Fruit fly (Drosophila melanogaster) whole organism, embryonic: Measurements from ENCODE around the gene Gcat.
A peak's percentile ranks its signal among the peaks of the same experiment; 100 is the strongest.

Source experiments
- B-H2 ChIP-seq: fragments of 200-800 bp; sonication (Bioruptor generic); optimal IDR thresholded peaks from 2 replicates; lab custom pipeline; 2018; ENCODE audit warnings: missing biosample characterization, mild to moderate bottlenecking, missing genetic modification characterization
- CG10209 ChIP-seq: fragments of 200-800 bp; sonication (Bioruptor generic); optimal IDR thresholded peaks from 3 replicates; lab custom pipeline; 2017; ENCODE audit warnings: missing biosample characterization, mild to moderate bottlenecking, missing genetic modification characterization, missing genetic modification reagents
- CG10321 ChIP-seq: fragments of 200-800 bp; sonication (Bioruptor generic); IDR thresholded peaks from 2 replicates; pipeline ENCODE4 v1.3.6; 2022; ENCODE audit warnings: missing biosample characterization, missing genetic modification characterization
- CG11696 ChIP-seq: fragments of 200-800 bp; sonication (Bioruptor generic); IDR thresholded peaks from 2 replicates; pipeline ENCODE4 v1.3.6; 2022; ENCODE audit warnings: missing biosample characterization, missing genetic modification characterization
- CG12659 ChIP-seq: fragments of 200-800 bp; sonication (Bioruptor generic); optimal IDR thresholded peaks from 3 replicates; lab custom pipeline; 2017; ENCODE audit warnings: mild to moderate bottlenecking, missing biosample characterization, missing genetic modification reagents, missing genetic modification characterization
- CG13296 ChIP-seq: fragments of 200-800 bp; sonication (Bioruptor generic); optimal IDR thresholded peaks from 3 replicates; lab custom pipeline; 2018; ENCODE audit warnings: missing biosample characterization, mild to moderate bottlenecking, missing genetic modification characterization
- CG13424 ChIP-seq: fragments of 200-800 bp; sonication (Bioruptor generic); optimal IDR thresholded peaks from 2 replicates; lab custom pipeline; 2019; ENCODE audit warnings: missing biosample characterization, mild to moderate bottlenecking, missing genetic modification characterization, moderate library complexity
- CG14050 ChIP-seq: fragments of 200-800 bp; sonication (Bioruptor generic); IDR thresholded peaks from 3 replicates; pipeline ENCODE4 v1.3.6; 2022; ENCODE audit warnings: missing biosample characterization, missing genetic modification characterization
- CG14441 ChIP-seq: fragments of 200-800 bp; sonication (Bioruptor generic); IDR thresholded peaks from 2 replicates; pipeline ENCODE4 v1.3.6; 2022; ENCODE audit warnings: missing biosample characterization, missing genetic modification characterization
- CG15011 ChIP-seq: fragments of 200-800 bp; sonication (Bioruptor generic); optimal IDR thresholded peaks from 3 replicates; lab custom pipeline; 2018; ENCODE audit warnings: missing biosample characterization, mild to moderate bottlenecking, missing genetic modification characterization
- CG1602 ChIP-seq: fragments of 200-800 bp; sonication (Bioruptor generic); optimal IDR thresholded peaks from 3 replicates; lab custom pipeline; 2016; ENCODE audit warnings: missing biosample characterization, missing genetic modification characterization
- CG16813 ChIP-seq: fragments of 200-800 bp; sonication (Bioruptor generic); IDR thresholded peaks from 3 replicates; pipeline ENCODE4 v1.3.6; 2022; ENCODE audit warnings: missing biosample characterization, missing genetic modification characterization; ENCODE audit not compliant: partially characterized antibody
- CG1832 ChIP-seq: fragments of 200-800 bp; sonication (Bioruptor generic); optimal IDR thresholded peaks from 2 replicates; lab custom pipeline; 2017; ENCODE audit warnings: missing biosample characterization, mild to moderate bottlenecking, missing genetic modification characterization, inconsistent platforms
- CG18599 ChIP-seq: fragments of 200-800 bp; sonication (Bioruptor generic); optimal IDR thresholded peaks from 3 replicates; lab custom pipeline; 2017; ENCODE audit warnings: missing biosample characterization, missing genetic modification characterization, mild to moderate bottlenecking, moderate library complexity, missing genetic modification reagents
- CG2120 ChIP-seq: fragments of 200-800 bp; sonication (Bioruptor generic); optimal IDR thresholded peaks from 3 replicates; lab custom pipeline; 2016; ENCODE audit warnings: missing biosample characterization, missing genetic modification characterization
- CG2678 ChIP-seq: fragments of 200-800 bp; sonication (Bioruptor generic); optimal IDR thresholded peaks from 3 replicates; lab custom pipeline; 2019; ENCODE audit warnings: missing biosample characterization, mild to moderate bottlenecking, missing genetic modification characterization, moderate library complexity
- CG30020 ChIP-seq: fragments of 200-800 bp; optimal IDR thresholded peaks from 2 replicates; lab custom pipeline; 2019; ENCODE audit warnings: missing biosample characterization, mild to moderate bottlenecking, missing genetic modification characterization, moderate library complexity
- CG30403 ChIP-seq: fragments of 200-800 bp; sonication (Bioruptor generic); optimal IDR thresholded peaks from 3 replicates; lab custom pipeline; 2016; ENCODE audit warnings: missing biosample characterization, missing genetic modification characterization
- CG31224 ChIP-seq: fragments of 200-800 bp; sonication (Bioruptor generic); IDR thresholded peaks from 2 replicates; pipeline ENCODE4 v1.3.6; 2022; ENCODE audit warnings: missing biosample characterization, missing genetic modification characterization
- CG32772 ChIP-seq: fragments of 200-800 bp; sonication (Bioruptor generic); IDR thresholded peaks from 2 replicates; pipeline ENCODE4 v1.3.6; 2022; ENCODE audit warnings: missing biosample characterization, missing genetic modification characterization
- CG34422 ChIP-seq: fragments of 200-800 bp; sonication (Bioruptor generic); IDR thresholded peaks from 3 replicates; pipeline ENCODE4 v1.3.6; 2022; ENCODE audit warnings: missing biosample characterization, missing genetic modification characterization
- CG4328 ChIP-seq: fragments of 200-800 bp; sonication (Bioruptor generic); optimal IDR thresholded peaks from 3 replicates; lab custom pipeline; 2017; ENCODE audit warnings: missing biosample characterization, missing genetic modification reagents, missing genetic modification characterization
- CG4820 ChIP-seq: fragments of 200-800 bp; sonication (Bioruptor generic); optimal IDR thresholded peaks from 3 replicates; lab custom pipeline; 2016; ENCODE audit warnings: missing biosample characterization, missing genetic modification characterization
- CG5245 ChIP-seq: fragments of 200-800 bp; sonication (Bioruptor generic); optimal IDR thresholded peaks from 3 replicates; lab custom pipeline; 2016; ENCODE audit warnings: missing biosample characterization, missing genetic modification characterization
- CG5953 ChIP-seq: fragments of 200-800 bp; sonication (Bioruptor generic); IDR thresholded peaks from 2 replicates; pipeline ENCODE4 v1.3.6; 2022; ENCODE audit warnings: missing biosample characterization, missing genetic modification characterization
- CG6654 ChIP-seq: fragments of 200-800 bp; sonication (Bioruptor generic); optimal IDR thresholded peaks from 2 replicates; lab custom pipeline; 2017; ENCODE audit warnings: missing biosample characterization, mild to moderate bottlenecking, missing genetic modification characterization
- CG9727 ChIP-seq: fragments of 200-800 bp; sonication (Bioruptor generic); optimal IDR thresholded peaks from 3 replicates; lab custom pipeline; 2017; ENCODE audit warnings: missing biosample characterization, mild to moderate bottlenecking, missing genetic modification characterization
- CG9932 ChIP-seq: fragments of 200-800 bp; sonication (Bioruptor generic); IDR thresholded peaks from 2 replicates; pipeline ENCODE4 v1.3.6; 2022; ENCODE audit warnings: missing biosample characterization, missing genetic modification characterization
- Dek ChIP-seq: fragments of 200-800 bp; sonication (Bioruptor generic); optimal IDR thresholded peaks from 3 replicates; lab custom pipeline; 2019; ENCODE audit warnings: missing biosample characterization, mild to moderate bottlenecking, missing genetic modification characterization, moderate library complexity
- Dip2 ChIP-seq: fragments of 200-800 bp; sonication (Bioruptor generic); IDR thresholded peaks from 2 replicates; pipeline ENCODE4 v1.3.6; 2022; ENCODE audit warnings: missing biosample characterization, missing genetic modification characterization
- E2f2 ChIP-seq: fragments of 200-800 bp; sonication (Bioruptor generic); IDR thresholded peaks from 2 replicates; pipeline ENCODE4 v1.3.6; 2022; ENCODE audit warnings: missing biosample characterization, missing genetic modification characterization
- GATAe ChIP-seq: fragments of 200-800 bp; sonication (Bioruptor generic); conservative IDR thresholded peaks from 2 replicates; pipeline ENCODE4 v1.3.6; 2022; ENCODE audit warnings: missing biosample characterization, missing genetic modification characterization
- H2.0 ChIP-seq: fragments of 200-800 bp; sonication (Bioruptor generic); IDR thresholded peaks from 2 replicates; pipeline ENCODE4 v1.3.6; 2022; ENCODE audit warnings: missing biosample characterization, missing genetic modification characterization
- HmgD ChIP-seq: fragments of 200-800 bp; sonication (Bioruptor generic); optimal IDR thresholded peaks from 3 replicates; lab custom pipeline; 2016; ENCODE audit warnings: missing biosample characterization, missing genetic modification characterization
- Ssrp ChIP-seq: fragments of 200-800 bp; sonication (Bioruptor generic); optimal IDR thresholded peaks from 2 replicates; lab custom pipeline; 2018; ENCODE audit warnings: missing biosample characterization, mild to moderate bottlenecking, missing genetic modification characterization, moderate library complexity
- Tbp ChIP-seq: fragments of >200 bp; optimal IDR thresholded peaks from 2 replicates; lab custom pipeline; 2018; ENCODE audit warnings: missing biosample characterization, missing genetic modification characterization
- bsh ChIP-seq, 2 experiments: fragments of 200-800 bp; sonication (Bioruptor generic); optimal IDR thresholded peaks; 2 replicates each; lab custom pipeline; 2017 to 2018; ENCODE audit warnings: mild to moderate bottlenecking in 2 of 2, missing biosample characterization in 2 of 2, missing genetic modification characterization in 2 of 2, moderate library complexity in 1 of 2
- chm ChIP-seq: fragments of 200-800 bp; sonication (Bioruptor generic); IDR thresholded peaks from 2 replicates; pipeline ENCODE4 v1.3.6; 2022; ENCODE audit warnings: missing biosample characterization, missing genetic modification characterization
- dimm ChIP-seq: fragments of 200-800 bp; sonication (Bioruptor generic); IDR thresholded peaks from 2 replicates; pipeline ENCODE4 v1.3.6; 2022; ENCODE audit warnings: missing biosample characterization, missing genetic modification characterization
- grau ChIP-seq: fragments of 200-800 bp; optimal IDR thresholded peaks from 3 replicates; lab custom pipeline; 2019; ENCODE audit warnings: missing biosample characterization, mild to moderate bottlenecking, missing genetic modification characterization, moderate library complexity
- gsb ChIP-seq: fragments of 200-800 bp; sonication (Bioruptor generic); IDR thresholded peaks from 2 replicates; pipeline ENCODE4 v1.3.6; 2022; ENCODE audit warnings: missing biosample characterization, missing genetic modification characterization
- hbn ChIP-seq: fragments of 200-800 bp; sonication (Bioruptor generic); IDR thresholded peaks from 2 replicates; pipeline ENCODE4 v1.3.6; 2022; ENCODE audit warnings: missing biosample characterization, missing genetic modification characterization; ENCODE audit not compliant: partially characterized antibody
- her ChIP-seq: fragments of 200-800 bp; sonication (Bioruptor generic); optimal IDR thresholded peaks from 2 replicates; lab custom pipeline; 2016; ENCODE audit warnings: missing biosample characterization, missing genetic modification characterization
- jigr1 ChIP-seq: fragments of 200-800 bp; sonication (Bioruptor generic); IDR thresholded peaks from 3 replicates; pipeline ENCODE4 v1.3.6; 2022; ENCODE audit warnings: missing biosample characterization, missing genetic modification characterization
- lov ChIP-seq, 2 experiments: fragments of 200-800 bp in 1 of 2; fragments of >200 bp in 1 of 2; sonication (Bioruptor generic) in 1 of 2; IDR thresholded peaks in 1 of 2; optimal IDR thresholded peaks in 1 of 2; 2 replicates in 1 of 2; 3 replicates in 1 of 2; pipeline versions ENCODE4 v1.3.6 to Lab custom; 2017 to 2022; ENCODE audit warnings: missing biosample characterization in 1 of 2, missing genetic modification characterization in 1 of 2
- nmo ChIP-seq: fragments of 200-800 bp; sonication (Bioruptor generic); optimal IDR thresholded peaks from 2 replicates; lab custom pipeline; 2018; ENCODE audit warnings: missing biosample characterization, mild to moderate bottlenecking, missing genetic modification characterization, moderate library complexity
- pum ChIP-seq: fragments of 200-800 bp; sonication (Bioruptor generic); optimal IDR thresholded peaks from 2 replicates; lab custom pipeline; 2016; ENCODE audit warnings: missing biosample characterization, missing genetic modification characterization
- sd ChIP-seq: fragments of 200-800 bp; sonication (Bioruptor generic); optimal IDR thresholded peaks from 3 replicates; lab custom pipeline; 2018; ENCODE audit warnings: missing biosample characterization, mild to moderate bottlenecking, missing genetic modification characterization, moderate library complexity
- slbo ChIP-seq: fragments of 200-800 bp; sonication (Bioruptor generic); IDR thresholded peaks from 2 replicates; pipeline ENCODE4 v1.3.6; 2022; ENCODE audit warnings: missing biosample characterization, missing genetic modification characterization
- wdn ChIP-seq: fragments of 200-800 bp; sonication (Bioruptor generic); IDR thresholded peaks from 2 replicates; pipeline ENCODE4 v1.3.6; 2022; ENCODE audit warnings: missing biosample characterization, missing genetic modification characterization

The Gcat gene

DNA sequence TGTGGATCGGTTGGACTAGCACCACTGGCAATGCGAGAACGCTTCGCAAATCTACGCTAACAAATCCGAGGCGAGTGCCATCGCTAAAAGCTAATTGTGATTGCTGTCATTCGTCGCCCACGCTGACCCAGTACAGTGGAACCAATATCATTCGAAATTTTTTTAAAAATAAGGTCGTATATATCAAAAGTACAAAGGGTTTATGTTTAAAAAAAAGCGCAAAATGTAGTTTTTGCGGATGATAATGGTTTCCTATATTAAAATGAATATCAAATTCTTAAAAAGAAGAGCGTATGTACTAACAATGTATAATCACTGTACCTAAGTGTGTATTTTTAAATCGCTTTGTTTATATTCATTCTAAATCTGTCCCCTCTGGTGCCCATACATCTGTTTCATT is 15.4 kb downstream of the Gcat start (continued):
- TF ChIP-seq CG13296 (GFP tag; lab: Kevin White, UChicago) (peak; percentile 60), hbn (GFP tag; lab: Robert Waterston, UW) (no peak), B-H2 (no peak), CG12659 (GFP tag; lab: Kevin White, UChicago) (peak; percentile 45), H2.0 (GFP tag; lab: Robert Waterston, UW) (peak; percentile 20; the same call in 1 of the 2 replicates), CG14441 (GFP tag; lab: Robert Waterston, UW) (peak; percentile 65), CG14050 (GFP tag; lab: Robert Waterston, UW) (no peak; the same call in 2 of the 3 replicates), CG2678 (tag; lab: Kevin White, UChicago) (no peak), HmgD (GFP tag; lab: Kevin White, UChicago) (no peak), wdn (GFP tag; lab: Robert Waterston, UW) (peak; percentile 50; the same call in 1 of the 2 replicates), CG10321 (GFP tag; lab: Robert Waterston, UW) (0 out of 2 replicates have a peak, but pooled peaks have one; percentile 21), dimm (GFP tag; lab: Robert Waterston, UW) (no peak), Dip2 (GFP tag; lab: Robert Waterston, UW) (no peak), CG4820 (peak; percentile 5), lov (optimal IDR thresholded peaks at IDR 0.05; lab: Kevin White, UChicago) (no peak), lov (GFP tag; IDR thresholded peaks at IDR 0.05; lab: Robert Waterston, UW) (no peak), CG2120 (peak; percentile 71), CG16813 (GFP tag; lab: Robert Waterston, UW) (no peak), chm (GFP tag; lab: Robert Waterston, UW) (no peak), Ssrp (tag; lab: Kevin White, UChicago) (no peak), CG1832 (GFP tag; lab: Kevin White, UChicago) (no peak), GATAe (GFP tag; lab: Robert Waterston, UW) (no peak), CG1602 (no peak), bsh (GFP tag; optimal IDR thresholded peaks at IDR 0.05; lab: Kevin White, UChicago) (peak in 1 of 2 experiments; percentile 34), Tbp (GFP tag; lab: Kevin White, UChicago) (no peak), CG5245 (GFP tag; lab: Kevin White, UChicago) (peak; percentile 8), CG11696 (no peak), CG31224 (GFP tag; lab: Robert Waterston, UW) (peak; percentile 27; the same call in 1 of the 2 replicates), CG4328 (GFP tag; lab: Kevin White, UChicago) (peak; percentile 3), slbo (GFP tag; lab: Robert Waterston, UW) (peak; percentile 65), pum (GFP tag; lab: Kevin White, UChicago) (peak; percentile 0), CG34422 (0 out of 3 replicates have a peak, but pooled peaks have one; percentile 31), CG13424 (tag; lab: Kevin White, UChicago) (peak; percentile 69), Dek (no peak), CG5953 (GFP tag; lab: Robert Waterston, UW) (no peak), CG18599 (GFP tag; lab: Kevin White, UChicago) (peak; percentile 58), jigr1 (no peak), gsb (GFP tag; lab: Robert Waterston, UW) (0 out of 2 replicates have a peak, but pooled peaks have one; percentile 16), CG6654 (no peak), CG10209 (GFP tag; lab: Kevin White, UChicago) (peak; percentile 29), CG30403 (GFP tag; lab: Kevin White, UChicago) (peak; percentile 36), CG9932 (GFP tag; lab: Robert Waterston, UW) (peak; percentile 75), E2f2 (GFP tag; lab: Robert Waterston, UW) (peak; percentile 38; the same call in 1 of the 2 replicates), sd (tag; lab: Kevin White, UChicago) (no peak), nmo (GFP tag; lab: Kevin White, UChicago) (peak; percentile 24), her (GFP tag; lab: Kevin White, UChicago) (no peak), CG32772 (GFP tag; lab: Robert Waterston, UW) (peak; percentile 23; the same call in 1 of the 2 replicates), CG30020 (tag; lab: Kevin White, UChicago) (no peak), grau (tag; lab: Kevin White, UChicago) (peak; percentile 82), CG9727 (GFP tag; lab: Kevin White, UChicago) (peak; percentile 3), CG15011 (GFP tag; lab: Kevin White, UChicago) (peak; percentile 4)
